Worm (Caenorhabditis elegans) whole organism, L4 larva: ENCODE data around the gene sdz-32.

ENCODE experiments used
- Y5F2A.4 ChIP-seq: fragments of 200-800 bp; sonication (Bioruptor generic); optimal IDR thresholded peaks from 2 replicates; lab custom pipeline; 2018; ENCODE audit warnings: mild to moderate bottlenecking, missing genetic modification characterization, missing compliant biosample characterization
- ceh-20 ChIP-seq: fragments of 200-800 bp; sonication (Bioruptor generic); IDR thresholded peaks from 2 replicates; pipeline ENCODE4 v1.3.6; 2022; ENCODE audit warnings: missing genetic modification reagents, missing genetic modification characterization, missing compliant biosample characterization
- ceh-32 ChIP-seq: sonication (generic microtip); optimal IDR thresholded peaks from 2 replicates; lab custom pipeline; 2016; ENCODE audit warnings: mild to moderate bottlenecking, missing genetic modification characterization, missing compliant biosample characterization; ENCODE audit not compliant: poor library complexity
- cey-2 ChIP-seq: sonication (generic microtip); optimal IDR thresholded peaks from 3 replicates; lab custom pipeline; 2017; ENCODE audit warnings: missing genetic modification characterization, mild to moderate bottlenecking, missing compliant biosample characterization, antibody characterized with exemption, borderline replicate concordance; ENCODE audit not compliant: insufficient read depth
- daf-12 ChIP-seq: fragments of 150-350 bp; optimal IDR thresholded peaks from 2 replicates; lab custom pipeline; 2014; ENCODE audit warnings: missing biosample characterization, missing genetic modification reagents, missing genetic modification characterization
- fos-1 ChIP-seq: fragments of 150-350 bp; optimal IDR thresholded peaks from 2 replicates; lab custom pipeline; 2014; ENCODE audit warnings: missing biosample characterization, missing genetic modification characterization
- hif-1 ChIP-seq, 2 experiments: sonication (generic microtip); optimal IDR thresholded peaks; 2 replicates each; lab custom pipeline; 2016 to 2017; ENCODE audit warnings: missing compliant biosample characterization in 2 of 2, missing genetic modification characterization in 2 of 2, missing genetic modification reagents in 2 of 2, missing genotype in 2 of 2, mild to moderate bottlenecking in 1 of 2
- hmg-1.1 ChIP-seq: fragments of 200-800 bp; sonication (Bioruptor generic); IDR thresholded peaks from 2 replicates; pipeline ENCODE4 v1.3.6; 2022; ENCODE audit warnings: missing genetic modification reagents, missing genetic modification characterization, missing compliant biosample characterization
- lin-29 ChIP-seq: fragments of 200-800 bp; sonication (Bioruptor generic); IDR thresholded peaks from 2 replicates; pipeline ENCODE4 v1.3.6; 2022; ENCODE audit warnings: missing genetic modification reagents, missing genetic modification characterization, missing compliant biosample characterization
- mdl-1 ChIP-seq, 2 experiments: fragments of 150-350 bp in 1 of 2; sonication (generic microtip) in 1 of 2; optimal IDR thresholded peaks; 2 replicates each; lab custom pipeline; 2014 to 2017; ENCODE audit warnings: missing biosample characterization in 2 of 2, missing genetic modification characterization in 2 of 2
- mdt-29 ChIP-seq: fragments of 200-800 bp; sonication (Bioruptor generic); IDR thresholded peaks from 2 replicates; pipeline ENCODE4 v1.3.6; 2022; ENCODE audit warnings: missing genetic modification reagents, missing genetic modification characterization, missing compliant biosample characterization
- mxl-2 ChIP-seq: fragments of 200-800 bp; sonication (Bioruptor generic); conservative IDR thresholded peaks from 2 replicates; pipeline ENCODE4 v1.3.6; 2022; ENCODE audit warnings: missing genetic modification reagents, missing genetic modification characterization, missing compliant biosample characterization
- nhr-10 ChIP-seq: fragments of 150-350 bp; optimal IDR thresholded peaks from 2 replicates; lab custom pipeline; 2014; ENCODE audit warnings: missing biosample characterization, missing genetic modification characterization
- nhr-25 ChIP-seq: sonication (generic microtip); optimal IDR thresholded peaks from 2 replicates; lab custom pipeline; 2017; ENCODE audit warnings: missing genetic modification characterization, mild to moderate bottlenecking, missing compliant biosample characterization, antibody characterized with exemption, moderate library complexity, borderline replicate concordance; ENCODE audit not compliant: insufficient read depth
- nhr-28 ChIP-seq: fragments of 150-350 bp; optimal IDR thresholded peaks from 2 replicates; lab custom pipeline; 2014; ENCODE audit warnings: missing biosample characterization, missing genetic modification characterization
- sdz-12 ChIP-seq: fragments of 200-800 bp; sonication (Bioruptor generic); optimal IDR thresholded peaks from 2 replicates; lab custom pipeline; 2018; ENCODE audit warnings: mild to moderate bottlenecking, missing genetic modification characterization, missing compliant biosample characterization
- skn-1 ChIP-seq: fragments of 150-350 bp; optimal IDR thresholded peaks from 2 replicates; lab custom pipeline; 2014; ENCODE audit warnings: missing biosample characterization, missing genetic modification characterization
- zag-1 ChIP-seq: fragments of 150-350 bp; optimal IDR thresholded peaks from 2 replicates; lab custom pipeline; 2014; ENCODE audit warnings: missing biosample characterization, missing genetic modification characterization
- ztf-7 ChIP-seq: fragments of 150-350 bp; optimal IDR thresholded peaks from 2 replicates; lab custom pipeline; 2014; ENCODE audit warnings: missing biosample characterization, missing genetic modification characterization

Gene sdz-32

DNA sequence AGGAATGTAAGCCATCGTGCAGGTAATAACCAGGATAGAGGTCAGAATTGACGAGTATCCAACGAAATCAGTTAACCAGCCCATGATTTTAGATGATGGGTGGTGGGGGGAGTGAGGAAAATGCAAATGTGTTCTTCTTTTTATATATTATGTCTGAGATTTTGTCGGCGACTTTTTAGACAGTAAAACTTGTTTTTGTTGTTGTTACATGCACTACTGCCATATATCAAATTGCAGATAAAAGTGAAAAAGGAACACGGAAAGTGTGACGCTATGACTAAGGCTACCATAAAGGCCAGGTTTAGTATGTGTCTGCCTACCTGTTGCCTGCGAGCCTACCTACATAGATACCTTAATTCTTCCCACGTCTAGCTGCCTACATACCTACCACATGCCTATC is 50.3 kb downstream of the sdz-32 start, which contains the start of gene col-72:
Gene col-72, minus strand, starts transcription at position 101 of the 400 bp plus-strand sequence.
- no peak for TF ChIP-seq nhr-28 (tag; lab: Kevin White, UChicago)
- TF ChIP-seq cey-2 (tag; lab: Kevin White, UChicago) = no peak
- TF ChIP-seq mxl-2 (GFP tag; lab: Robert Waterston, UW) = no peak
- TF ChIP-seq zag-1 (tag; lab: Kevin White, UChicago) = no peak
- TF ChIP-seq mdt-29 (GFP tag; lab: Robert Waterston, UW) = no peak
- TF ChIP-seq nhr-25 (tag; lab: Kevin White, UChicago) = no peak
- TF ChIP-seq fos-1 (tag; lab: Kevin White, UChicago) = no peak
- no peak for TF ChIP-seq ztf-7 (tag; lab: Kevin White, UChicago)
- no peak for TF ChIP-seq hmg-1.1 (GFP tag; lab: Robert Waterston, UW)
- TF ChIP-seq skn-1 = no peak
- no peak for TF ChIP-seq mdl-1 (tag; optimal IDR thresholded peaks at IDR 0.05; lab: Kevin White, UChicago)
- TF ChIP-seq nhr-10 (tag; lab: Kevin White, UChicago) = no peak
- TF ChIP-seq daf-12 (tag; lab: Kevin White, UChicago) = no peak
- no peak for TF ChIP-seq Y5F2A.4 (GFP tag; lab: Kevin White, UChicago)
- TF ChIP-seq lin-29 (GFP tag; lab: Robert Waterston, UW) = no peak
- TF ChIP-seq hif-1 (tag; optimal IDR thresholded peaks at IDR 0.05; lab: Kevin White, UChicago) = no peak
- TF ChIP-seq ceh-20 (GFP tag; lab: Robert Waterston, UW) = no peak
- no peak for TF ChIP-seq ceh-32 (tag; lab: Kevin White, UChicago)
- TF ChIP-seq sdz-12 (GFP tag; lab: Kevin White, UChicago) = no peak
